Worm (Caenorhabditis elegans) whole organism, L3 larva: ENCODE measurements around the gene asp-1.
"Not testable (repeated sequence)": the region's sequence is repeated elsewhere in the genome, so short reads cannot be mapped to it uniquely, and the experiment has no call there.

Experiments used
- aly-2 ChIP-seq: fragments of 150-350 bp; optimal IDR thresholded peaks from 2 replicates; lab custom pipeline; 2014; ENCODE audit warnings: missing biosample characterization, missing genetic modification characterization
- ceh-28 ChIP-seq: fragments of 150-350 bp; optimal IDR thresholded peaks from 2 replicates; lab custom pipeline; 2014; ENCODE audit warnings: missing biosample characterization, missing genetic modification reagents, missing genetic modification characterization
- ceh-9 ChIP-seq: sonication (generic microtip); optimal IDR thresholded peaks from 2 replicates; lab custom pipeline; 2018; ENCODE audit warnings: missing biosample characterization, missing genetic modification characterization
- daf-12 ChIP-seq: fragments of 150-350 bp; optimal IDR thresholded peaks from 2 replicates; lab custom pipeline; 2014; ENCODE audit warnings: missing biosample characterization, missing genetic modification reagents, missing genetic modification characterization
- elt-1 ChIP-seq: fragments of 150-350 bp; optimal IDR thresholded peaks from 2 replicates; lab custom pipeline; 2014; ENCODE audit warnings: missing biosample characterization, missing genetic modification characterization
- elt-2 ChIP-seq: sonication (generic microtip); optimal IDR thresholded peaks from 2 replicates; lab custom pipeline; 2016; ENCODE audit warnings: missing genetic modification reagents, mild to moderate bottlenecking, missing genetic modification characterization, missing compliant biosample characterization
- elt-3 ChIP-seq, 3 experiments: fragments of 150-350 bp in 1 of 3; sonication (generic microtip) in 2 of 3; optimal IDR thresholded peaks; 2 replicates in 2 of 3; 4 replicates in 1 of 3; lab custom pipeline; 2014 to 2017; ENCODE audit warnings: missing biosample characterization in 3 of 3, missing genetic modification characterization in 3 of 3
- fos-1 ChIP-seq: fragments of 150-350 bp; optimal IDR thresholded peaks from 2 replicates; lab custom pipeline; 2014; ENCODE audit warnings: missing biosample characterization, missing genetic modification characterization
- jun-1 ChIP-seq: fragments of 150-350 bp; optimal IDR thresholded peaks from 2 replicates; lab custom pipeline; 2014; ENCODE audit warnings: missing biosample characterization, missing genetic modification reagents, missing genetic modification characterization
- lin-15B ChIP-seq: fragments of 150-350 bp; optimal IDR thresholded peaks from 2 replicates; lab custom pipeline; 2014; ENCODE audit warnings: missing biosample characterization, missing genetic modification characterization
- lin-39 ChIP-seq: fragments of 150-350 bp; optimal IDR thresholded peaks from 2 replicates; lab custom pipeline; 2018; ENCODE audit warnings: missing biosample characterization, missing genetic modification reagents, missing genetic modification characterization
- mdl-1 ChIP-seq: fragments of 150-350 bp; optimal IDR thresholded peaks from 2 replicates; lab custom pipeline; 2014; ENCODE audit warnings: missing biosample characterization, missing genetic modification characterization
- mml-1 ChIP-seq: fragments of 150-350 bp; sonication (generic microtip); optimal IDR thresholded peaks from 3 replicates; lab custom pipeline; 2014; ENCODE audit warnings: missing biosample characterization, missing genetic modification characterization
- nhr-12 ChIP-seq: fragments of 150-350 bp; optimal IDR thresholded peaks from 2 replicates; lab custom pipeline; 2014; ENCODE audit warnings: missing biosample characterization, missing genetic modification characterization
- nhr-23 ChIP-seq: fragments of 150-350 bp; optimal IDR thresholded peaks from 2 replicates; lab custom pipeline; 2014; ENCODE audit warnings: missing biosample characterization, missing genetic modification reagents, missing genetic modification characterization
- nhr-237 ChIP-seq: fragments of 150-350 bp; optimal IDR thresholded peaks from 2 replicates; lab custom pipeline; 2014; ENCODE audit warnings: missing biosample characterization, missing genetic modification characterization
- nhr-28 ChIP-seq: fragments of 150-350 bp; optimal IDR thresholded peaks from 2 replicates; lab custom pipeline; 2014; ENCODE audit warnings: missing biosample characterization, missing genetic modification characterization
- nhr-43 ChIP-seq: sonication (generic microtip); optimal IDR thresholded peaks from 2 replicates; lab custom pipeline; 2016; ENCODE audit warnings: mild to moderate bottlenecking, missing genetic modification characterization, missing compliant biosample characterization; ENCODE audit not compliant: poor library complexity, severe bottlenecking
- nhr-67 ChIP-seq: fragments of 150-350 bp; optimal IDR thresholded peaks from 2 replicates; lab custom pipeline; 2014; ENCODE audit warnings: missing biosample characterization, missing genetic modification characterization
- nhr-76 ChIP-seq: fragments of 150-350 bp; sonication (generic microtip); optimal IDR thresholded peaks from 5 replicates; lab custom pipeline; 2014; ENCODE audit warnings: missing biosample characterization, missing genetic modification characterization
- pqm-1 ChIP-seq: fragments of 150-350 bp; optimal IDR thresholded peaks from 2 replicates; lab custom pipeline; 2017; ENCODE audit warnings: missing biosample characterization, missing genetic modification characterization, inconsistent platforms
- snpc-4 ChIP-seq: fragments of 150-350 bp; optimal IDR thresholded peaks from 2 replicates; lab custom pipeline; 2014; ENCODE audit warnings: missing biosample characterization, missing genetic modification characterization
- tbx-2 ChIP-seq: sonication (generic microtip); optimal IDR thresholded peaks from 2 replicates; lab custom pipeline; 2016; ENCODE audit warnings: mild to moderate bottlenecking, missing genetic modification characterization, missing compliant biosample characterization
- unc-39 ChIP-seq: sonication (generic microtip); optimal IDR thresholded peaks from 4 replicates; lab custom pipeline; 2017; ENCODE audit warnings: missing biosample characterization, missing genetic modification characterization
- unc-62 ChIP-seq: fragments of 150-350 bp; sonication (generic microtip); optimal IDR thresholded peaks from 4 replicates; lab custom pipeline; 2014; ENCODE audit warnings: missing biosample characterization, missing genetic modification reagents, missing genetic modification characterization
- ztf-11 ChIP-seq: fragments of 150-350 bp; optimal IDR thresholded peaks from 2 replicates; lab custom pipeline; 2014; ENCODE audit warnings: missing biosample characterization, missing genetic modification characterization
- ztf-4 ChIP-seq: fragments of 150-350 bp; optimal IDR thresholded peaks from 2 replicates; lab custom pipeline; 2014; ENCODE audit warnings: missing biosample characterization, missing genetic modification characterization

The asp-1 gene

DNA sequence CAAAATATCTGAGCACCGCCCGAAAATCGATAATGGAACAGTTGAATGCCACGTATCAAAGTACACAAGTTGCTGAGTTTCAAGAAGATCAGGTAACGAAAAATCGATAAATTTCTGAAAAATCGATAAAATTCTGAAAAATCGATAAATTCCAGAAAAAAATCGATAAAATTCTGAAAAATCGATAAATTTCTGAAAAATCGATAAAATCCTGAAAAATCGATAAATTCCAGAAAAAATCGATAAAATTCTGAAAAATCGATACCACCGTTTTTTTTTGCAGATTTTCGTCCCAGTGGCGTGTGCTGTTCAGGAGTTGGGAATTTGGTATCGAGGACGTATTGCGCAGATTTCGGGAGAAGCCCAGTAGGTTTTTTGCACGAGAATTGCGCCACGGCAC lies 23.2 kb downstream of the asp-1 start:
- peak; percentile 97 for TF ChIP-seq ceh-28 (tag; lab: Kevin White, UChicago)
- TF ChIP-seq ztf-11 (tag; lab: Kevin White, UChicago) = no peak

DNA sequence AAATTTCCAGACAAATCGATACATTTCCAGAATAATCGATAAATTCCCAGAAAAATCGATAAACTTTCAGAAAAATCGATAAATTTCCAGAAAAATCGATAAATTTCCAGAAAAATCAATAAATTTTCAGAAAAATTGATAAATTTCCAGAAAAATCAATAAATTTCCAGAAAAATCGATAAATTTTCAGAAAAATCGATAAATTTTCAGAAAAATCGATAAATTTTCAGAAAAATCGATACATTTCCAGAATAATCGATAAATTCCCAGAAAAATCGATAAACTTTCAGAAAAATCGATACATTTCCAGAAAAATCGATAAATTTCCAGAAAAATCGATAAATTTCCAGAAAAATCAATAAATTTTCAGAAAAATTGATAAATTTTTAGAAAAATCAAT lies 23.8 kb downstream of the asp-1 start:
- TF ChIP-seq ceh-28 (tag; lab: Kevin White, UChicago) = peak; percentile 55

DNA sequence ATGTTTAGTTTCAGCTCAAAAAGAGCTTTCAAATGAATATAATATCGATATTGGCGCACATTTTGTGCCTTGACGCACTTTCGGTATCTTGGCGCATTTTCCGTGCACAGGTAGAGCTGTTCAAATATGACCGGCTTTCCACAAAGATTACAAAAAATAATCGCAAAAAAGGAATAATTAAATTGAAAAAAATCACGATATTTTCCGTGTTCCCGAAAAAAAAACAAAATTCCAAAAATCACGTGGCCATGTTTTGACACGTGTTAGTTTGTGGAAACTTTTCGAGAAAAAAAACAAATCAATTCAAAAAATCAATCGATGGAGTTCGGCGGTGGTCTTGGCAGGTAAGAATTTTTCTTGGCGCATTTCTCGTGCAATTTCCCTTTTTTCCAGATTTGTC lies 24.4 kb downstream of the asp-1 start, which contains the start of gene Y39B6A.25:
Gene Y39B6A.25, plus strand, starts transcription at position 301 of the 400 bp plus-strand sequence.
- TF ChIP-seq lin-39 (no peak), snpc-4 (tag; lab: Kevin White, UChicago) (no peak), nhr-28 (tag; lab: Kevin White, UChicago) (no peak), lin-15B (tag; lab: Kevin White, UChicago) (no peak), nhr-12 (tag; lab: Kevin White, UChicago) (no peak), daf-12 (no peak), unc-62 (no peak), unc-39 (no peak), nhr-43 (no peak), nhr-23 (no peak), tbx-2 (tag; lab: Kevin White, UChicago) (no peak)

DNA sequence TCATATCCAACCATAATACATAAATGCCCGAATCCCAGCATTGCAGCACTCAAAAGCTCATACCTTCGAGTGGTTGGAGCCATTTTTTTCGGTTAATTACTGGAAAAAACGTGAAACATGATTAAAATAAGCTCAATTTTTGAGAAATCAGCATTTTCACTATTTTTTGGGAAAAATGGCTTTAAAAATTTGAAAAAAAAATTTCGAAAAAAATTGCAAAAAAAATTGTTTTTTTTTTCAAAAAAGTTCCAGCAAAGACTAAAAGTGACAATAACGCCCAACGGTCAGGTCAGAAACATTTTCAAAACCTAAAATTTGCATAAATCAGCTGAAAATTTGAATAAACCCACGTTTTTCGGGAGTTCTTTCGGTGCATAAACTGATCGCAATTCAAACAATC lies 25.9 kb downstream of the asp-1 start, which contains the start of gene Y39B6A.29:
Gene Y39B6A.29, minus strand, starts transcription at position 101 of the 400 bp plus-strand sequence.
- TF ChIP-seq elt-1 (tag; lab: Kevin White, UChicago) (no peak), nhr-76 (tag; lab: Kevin White, UChicago) (no peak), nhr-43 (no peak), ztf-11 (tag; lab: Kevin White, UChicago) (no peak), ceh-28 (tag; lab: Kevin White, UChicago) (no peak), nhr-12 (tag; lab: Kevin White, UChicago) (no peak), elt-3 (tag; optimal IDR thresholded peaks at IDR 0.05; lab: Kevin White, UChicago) (no peak)
- TF ChIP-seq, all 47 proteins: peak for 0

DNA sequence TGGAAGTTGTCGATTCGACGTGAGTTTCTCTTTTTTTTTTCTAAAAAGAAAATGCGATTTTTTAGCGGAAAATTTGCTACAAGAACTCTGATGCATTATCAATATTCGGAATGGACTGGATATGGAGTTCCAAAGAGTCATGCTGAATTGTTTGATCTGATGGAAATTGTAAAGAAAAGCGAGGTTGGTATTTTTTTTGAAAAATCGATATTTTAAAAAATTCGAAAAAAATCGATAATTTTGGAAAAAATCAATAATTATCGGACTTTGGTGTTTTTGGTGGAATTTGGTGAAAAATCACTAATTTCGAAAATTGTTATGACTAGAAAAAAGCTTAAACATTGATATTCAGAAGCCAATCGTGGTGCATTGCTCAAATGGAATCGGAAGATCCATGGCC lies 31.3 kb downstream of the asp-1 start:
- TF ChIP-seq ceh-28 (tag; lab: Kevin White, UChicago) (peak; percentile 85), pqm-1 (no peak)

DNA sequence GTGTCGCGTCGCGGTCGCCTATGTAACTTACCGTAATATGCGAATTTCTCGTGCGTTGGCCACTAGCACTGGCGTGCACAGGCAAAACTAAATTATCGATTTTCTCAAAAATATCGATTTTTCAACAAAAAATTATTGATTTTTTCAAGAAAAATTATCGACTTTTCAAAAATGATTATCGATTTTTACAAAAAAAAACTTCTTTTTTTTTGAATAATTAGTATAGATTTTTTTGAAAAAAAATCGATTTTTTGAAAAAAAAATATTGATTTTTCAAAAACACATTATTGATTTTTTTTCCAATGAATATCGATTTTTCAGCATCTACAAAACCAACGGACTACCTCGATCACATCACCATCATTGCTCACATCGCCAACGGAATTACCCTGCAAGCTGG lies 35.6 kb downstream of the asp-1 start:
- peak; percentile 70 for TF ChIP-seq ceh-28 (tag; lab: Kevin White, UChicago)

DNA sequence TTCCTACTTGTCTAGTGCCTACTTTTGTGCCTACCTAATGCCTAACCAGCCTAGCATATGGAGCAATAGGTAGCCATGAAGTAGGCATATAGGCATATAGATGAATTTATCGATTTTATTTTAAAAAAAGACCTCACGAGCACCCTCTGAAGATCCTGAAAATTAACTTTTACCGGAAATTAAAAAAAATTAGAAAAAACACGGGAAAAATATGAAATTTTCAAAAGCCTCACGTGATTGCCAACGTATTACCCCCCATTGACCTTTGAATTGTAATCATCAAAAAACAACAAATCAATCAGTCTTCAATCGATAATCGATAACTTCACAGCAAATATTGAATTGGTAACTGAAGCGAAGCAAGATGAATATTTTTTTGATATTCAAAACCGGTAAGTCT lies 36.3 kb downstream of the asp-1 start, which contains the start of gene Y39B6A.30:
Gene Y39B6A.30, plus strand, starts transcription at position 301 of the 400 bp plus-strand sequence.
- not testable (repeated sequence) for TF ChIP-seq nhr-12, ztf-4, jun-1 (tag; lab: Kevin White, UChicago)

DNA sequence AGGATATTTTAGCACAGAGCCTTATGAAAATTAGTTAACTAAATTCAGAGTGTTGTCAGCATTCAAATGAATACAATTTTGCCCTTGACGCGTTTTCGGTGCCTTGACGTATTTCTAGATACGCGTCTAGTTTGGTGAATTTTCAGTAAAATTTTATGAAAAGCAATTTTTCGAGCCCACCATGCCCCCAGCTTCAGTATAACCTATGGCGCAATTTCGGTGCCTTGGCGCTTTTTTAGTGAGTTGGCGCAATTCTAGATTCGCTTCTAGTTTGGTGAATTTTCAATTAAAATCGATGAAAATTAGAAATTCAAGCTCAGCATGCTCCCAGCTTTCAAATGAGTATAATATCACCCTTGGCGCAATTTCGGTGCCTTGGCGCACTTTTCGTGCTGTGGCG lies 37.3 kb downstream of the asp-1 start:
- TF ChIP-seq nhr-237 (tag; lab: Kevin White, UChicago) (no peak), elt-2 (tag; lab: Kevin White, UChicago) (no peak), ceh-9 (tag; lab: Kevin White, UChicago) (no peak), jun-1 (tag; lab: Kevin White, UChicago) (no peak), unc-39 (no peak), snpc-4 (tag; lab: Kevin White, UChicago) (no peak), nhr-12 (tag; lab: Kevin White, UChicago) (no peak), nhr-43 (no peak), mdl-1 (no peak), fos-1 (tag; lab: Kevin White, UChicago) (no peak)

DNA sequence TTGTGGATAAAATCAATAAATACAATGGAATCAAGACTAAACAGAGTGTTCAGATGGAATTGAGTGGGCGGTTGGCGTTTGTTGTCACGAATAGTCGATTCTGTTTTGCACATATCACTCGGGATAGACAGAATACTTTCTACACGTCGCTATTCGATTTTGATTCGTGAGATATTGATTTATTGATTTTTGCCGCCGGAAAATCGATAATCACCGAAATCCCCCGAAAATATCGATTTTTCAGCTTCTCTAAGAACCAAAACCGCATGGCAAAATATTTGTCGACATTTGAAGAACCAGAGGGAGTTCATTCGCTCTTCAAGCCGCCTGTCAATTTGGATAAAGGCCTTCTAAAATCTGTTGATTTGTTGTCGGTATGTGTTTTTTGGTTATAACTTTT lies 40.1 kb downstream of the asp-1 start:
- TF ChIP-seq nhr-67 (tag; lab: Kevin White, UChicago) (no peak), ceh-28 (tag; lab: Kevin White, UChicago) (peak; percentile 92), mml-1 (tag; lab: Kevin White, UChicago) (no peak), nhr-23 (no peak), aly-2 (tag; lab: Kevin White, UChicago) (no peak)
- TF ChIP-seq, all 47 proteins: peak for 1
